Worm (Caenorhabditis elegans): Measurements from ENCODE around the gene ZC155.2.

The ZC155.2 gene

DNA sequence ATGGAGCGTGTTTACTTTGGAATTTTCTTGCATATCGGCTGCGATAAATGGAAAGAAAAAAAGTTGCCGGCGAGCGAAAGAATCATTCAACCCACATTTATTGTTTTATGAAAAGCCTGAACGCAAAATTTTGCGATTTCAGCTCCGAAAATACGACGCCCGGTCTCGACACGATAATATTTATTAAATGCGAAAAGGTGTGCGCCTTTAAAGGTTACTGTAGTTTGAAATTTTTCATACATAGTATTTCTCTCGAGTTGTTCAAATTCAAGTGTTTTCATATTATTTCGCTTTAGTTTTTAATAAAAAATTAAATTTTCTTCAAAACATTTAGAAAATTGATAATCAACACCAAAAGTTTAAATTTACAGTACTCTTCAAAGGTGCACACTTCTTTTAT, 9.8 kb upstream of the ZC155.2 start, which contains the start of gene syx-16:
Gene syx-16, minus strand, starts transcription at position 118 of the 400 bp plus-strand sequence.
- TF ChIP-seq nhr-11 (tag; optimal IDR thresholded peaks at IDR 0.05) (no peak), ztf-4 (tag; optimal IDR thresholded peaks at IDR 0.05) (no peak), fkh-10 (GFP tag; optimal IDR thresholded peaks at IDR 0.05) (no peak), hmg-11 (tag; optimal IDR thresholded peaks at IDR 0.05) (no peak), nfya-1 (tag; optimal IDR thresholded peaks at IDR 0.05; ENCODE audit: insufficient read depth) (peak; percentile 29)

DNA sequence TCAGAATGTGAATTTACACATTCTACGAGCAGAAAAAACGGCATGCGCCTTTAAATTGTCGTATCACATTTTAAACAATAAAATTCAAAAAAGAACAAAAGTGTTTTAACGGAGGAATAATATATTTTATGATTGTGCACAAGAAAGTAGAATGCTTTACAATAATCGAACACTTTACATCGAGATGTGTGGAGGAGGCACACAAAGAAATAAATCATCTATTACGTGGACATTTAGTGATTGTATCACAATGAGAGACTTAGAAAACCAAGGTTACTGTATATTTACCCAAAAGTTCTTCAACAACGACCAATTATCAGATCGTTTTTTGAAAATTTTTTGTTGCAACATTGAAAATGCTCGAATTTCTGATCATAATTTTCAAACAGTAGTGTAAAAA, 8.5 kb upstream of the ZC155.2 start:
- TF ChIP-seq pqm-1 (tag; optimal IDR thresholded peaks at IDR 0.05) (no peak), pha-4 (tag; optimal IDR thresholded peaks at IDR 0.05) (peak; percentile 15)

DNA sequence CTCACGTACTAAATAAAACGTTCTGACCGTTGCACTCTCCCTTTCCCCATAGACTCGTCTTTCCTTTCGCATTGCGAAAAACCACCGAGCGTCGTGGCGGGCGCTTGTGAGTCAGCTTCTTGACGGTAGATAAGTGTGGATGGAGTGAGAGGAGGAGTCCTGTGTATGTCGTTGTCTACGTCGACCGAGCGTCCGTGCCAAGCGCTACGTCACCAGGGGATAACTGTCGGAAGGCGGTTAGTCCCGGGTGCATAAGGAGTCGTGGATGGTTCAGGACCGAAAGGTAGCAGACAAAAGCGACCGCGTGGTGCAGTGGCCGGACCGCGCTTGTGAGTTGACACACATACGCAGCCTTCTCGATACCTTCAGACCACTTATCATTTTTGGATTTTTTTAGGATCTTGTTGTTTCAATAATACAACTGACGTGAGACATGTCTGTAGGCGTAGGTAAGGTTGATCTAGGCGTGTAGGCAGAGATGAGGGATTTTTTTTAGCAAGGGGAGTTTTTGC, 7.6 kb upstream of the ZC155.2 start:
- peak; percentile 80 for TF ChIP-seq hmg-11 (tag; optimal IDR thresholded peaks at IDR 0.05)
- TF ChIP-seq nfya-1 (tag; optimal IDR thresholded peaks at IDR 0.05; ENCODE audit: insufficient read depth): peak; percentile 63
- peak; percentile 62 for TF ChIP-seq nhr-23 (tag; optimal IDR thresholded peaks at IDR 0.05)
- TF ChIP-seq lsy-12 (tag; optimal IDR thresholded peaks at IDR 0.05): peak; percentile 59
- TF ChIP-seq lin-39 (tag; optimal IDR thresholded peaks at IDR 0.05): peak; percentile 25
- peak; percentile 63 for TF ChIP-seq elt-2 (tag; optimal IDR thresholded peaks at IDR 0.05)
- TF ChIP-seq jun-1 (tag; optimal IDR thresholded peaks at IDR 0.05): peak; percentile 1
- TF ChIP-seq nhr-25 (tag; optimal IDR thresholded peaks at IDR 0.05): peak; percentile 51
- peak; percentile 27 for TF ChIP-seq ceh-28 (tag; optimal IDR thresholded peaks at IDR 0.05)
- peak; percentile 74 for TF ChIP-seq nhr-43 (tag; optimal IDR thresholded peaks at IDR 0.05; ENCODE audit: poor library complexity, severe bottlenecking)
- peak; percentile 40 for TF ChIP-seq pha-4 (tag; optimal IDR thresholded peaks at IDR 0.05)
- TF ChIP-seq ztf-4 (tag; optimal IDR thresholded peaks at IDR 0.05): peak; percentile 3

DNA sequence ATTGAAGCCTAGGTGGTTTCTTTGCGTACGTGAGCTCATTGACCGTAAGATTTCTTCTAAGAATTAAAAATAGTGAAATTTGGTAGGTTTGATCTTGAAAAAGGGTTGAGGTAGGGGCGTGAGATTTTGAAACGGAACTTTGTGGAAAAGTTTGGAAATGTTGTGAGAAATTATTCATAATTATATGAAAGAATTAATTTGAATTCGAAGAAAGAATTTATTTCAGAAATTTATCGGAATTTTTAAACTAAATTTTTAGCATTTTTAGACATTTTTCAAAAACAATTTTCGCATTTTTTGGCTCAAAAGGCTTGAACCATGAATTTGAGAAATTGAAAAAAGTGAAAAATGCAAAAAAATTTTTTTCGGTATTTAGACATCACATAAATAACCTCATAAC, 4.6 kb upstream of the ZC155.2 start:
- TF ChIP-seq ceh-16 (tag; optimal IDR thresholded peaks at IDR 0.05) (no peak), aly-2 (tag; optimal IDR thresholded peaks at IDR 0.05) (no peak), egl-5 (tag; optimal IDR thresholded peaks at IDR 0.05) (no peak), mml-1 (tag; optimal IDR thresholded peaks at IDR 0.05) (no peak), elt-3 (tag; optimal IDR thresholded peaks at IDR 0.05) (no peak), ztf-11 (tag; optimal IDR thresholded peaks at IDR 0.05) (no peak), nhr-77 (tag; optimal IDR thresholded peaks at IDR 0.05) (no peak), nhr-67 (tag; optimal IDR thresholded peaks at IDR 0.05) (no peak), hmg-11 (tag; optimal IDR thresholded peaks at IDR 0.05) (no peak), ztf-4 (tag; optimal IDR thresholded peaks at IDR 0.05) (no peak), eor-1 (tag; optimal IDR thresholded peaks at IDR 0.05) (no peak), lin-39 (tag; optimal IDR thresholded peaks at IDR 0.05) (no peak), ceh-9 (tag; optimal IDR thresholded peaks at IDR 0.05) (no peak), unc-62 (GFP tag; optimal IDR thresholded peaks at IDR 0.05) (no peak), fkh-2 (tag; optimal IDR thresholded peaks at IDR 0.05) (no peak), sea-2 (GFP tag; optimal IDR thresholded peaks at IDR 0.05) (no peak), fkh-10 (GFP tag; optimal IDR thresholded peaks at IDR 0.05) (no peak), nhr-76 (tag; optimal IDR thresholded peaks at IDR 0.05) (no peak), ceh-82 (tag; optimal IDR thresholded peaks at IDR 0.05) (no peak)

DNA sequence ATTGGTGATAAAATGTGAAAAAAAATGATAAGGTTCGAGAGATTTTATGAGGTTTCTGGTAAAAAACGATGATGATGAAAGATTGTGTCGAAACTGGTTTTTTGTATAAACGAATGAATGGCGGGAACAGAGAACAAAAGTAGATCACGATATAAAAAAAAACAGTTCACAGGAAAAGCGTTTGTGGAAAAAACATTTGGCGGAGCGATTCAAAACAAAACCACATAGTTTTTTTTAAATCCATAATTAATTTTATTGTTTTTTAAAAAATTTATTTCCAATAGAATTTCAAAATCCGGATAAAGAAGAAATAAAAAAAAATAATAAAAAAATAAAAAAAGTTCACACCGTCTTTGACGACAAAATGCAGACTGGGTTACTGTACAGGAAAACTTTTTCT, 3.4 kb upstream of the ZC155.2 start, which contains the start of gene ZC155.4:
Gene ZC155.4, minus strand, starts transcription at position 101 of the 400 bp plus-strand sequence.
- no peak for TF ChIP-seq unc-39 (tag; optimal IDR thresholded peaks at IDR 0.05)
- no peak for TF ChIP-seq lsy-12 (tag; optimal IDR thresholded peaks at IDR 0.05)
- no peak for TF ChIP-seq zag-1 (tag; optimal IDR thresholded peaks at IDR 0.05)
- TF ChIP-seq pha-4 (tag; optimal IDR thresholded peaks at IDR 0.05): no peak
- no peak for TF ChIP-seq pqm-1 (tag; optimal IDR thresholded peaks at IDR 0.05)
- no peak for TF ChIP-seq fos-1 (tag; optimal IDR thresholded peaks at IDR 0.05)
- no peak for TF ChIP-seq ceh-16 (tag; optimal IDR thresholded peaks at IDR 0.05)
- TF ChIP-seq ZK546.5 (tag; optimal IDR thresholded peaks at IDR 0.05): no peak
- no peak for TF ChIP-seq nhr-76 (tag; optimal IDR thresholded peaks at IDR 0.05)
- TF ChIP-seq nhr-28 (tag; optimal IDR thresholded peaks at IDR 0.05): no peak
- TF ChIP-seq nhr-237 (tag; optimal IDR thresholded peaks at IDR 0.05): no peak
- no peak for TF ChIP-seq egl-27 (tag; optimal IDR thresholded peaks at IDR 0.05)
- no peak for TF ChIP-seq fkh-2 (tag; optimal IDR thresholded peaks at IDR 0.05)
- TF ChIP-seq mml-1 (tag; optimal IDR thresholded peaks at IDR 0.05): no peak
- no peak for TF ChIP-seq aly-2 (tag; optimal IDR thresholded peaks at IDR 0.05)
- TF ChIP-seq fkh-10 (GFP tag; optimal IDR thresholded peaks at IDR 0.05): no peak

All from whole organism, L3 larva.